Fruit fly (Drosophila melanogaster) whole organism, embryonic: ENCODE results near the gene Pif1B.

Experiments
- Ada2b ChIP-seq: fragments of 200-800 bp; sonication (Bioruptor generic); IDR thresholded peaks from 2 replicates; pipeline ENCODE4 v1.3.6; 2022; ENCODE audit warnings: missing biosample characterization, missing genetic modification characterization
- B-H1 ChIP-seq: fragments of 200-800 bp; sonication (Bioruptor generic); IDR thresholded peaks from 3 replicates; pipeline ENCODE4 v1.3.6; 2022; ENCODE audit warnings: missing biosample characterization, missing genetic modification characterization
- CG10543 ChIP-seq: fragments of 200-800 bp; sonication (Bioruptor generic); optimal IDR thresholded peaks from 3 replicates; lab custom pipeline; 2017; ENCODE audit warnings: missing biosample characterization, mild to moderate bottlenecking, missing genetic modification characterization, moderate library complexity
- CG10959 ChIP-seq: fragments of 200-800 bp; sonication (Bioruptor generic); IDR thresholded peaks from 2 replicates; pipeline ENCODE4 v1.3.6; 2022; ENCODE audit warnings: missing biosample characterization, missing genetic modification characterization
- CG10979 ChIP-seq: fragments of 200-800 bp; sonication (Bioruptor generic); optimal IDR thresholded peaks from 2 replicates; lab custom pipeline; 2018; ENCODE audit warnings: missing biosample characterization, mild to moderate bottlenecking, missing genetic modification characterization, moderate library complexity
- CG11247 ChIP-seq: fragments of 200-800 bp; sonication (Bioruptor generic); IDR thresholded peaks from 2 replicates; pipeline ENCODE4 v1.3.6; 2022; ENCODE audit warnings: missing biosample characterization, missing genetic modification characterization
- CG11695 ChIP-seq: fragments of 200-800 bp; sonication (Bioruptor generic); IDR thresholded peaks from 3 replicates; pipeline ENCODE4 v1.3.6; 2022; ENCODE audit warnings: missing biosample characterization, missing genetic modification characterization
- CG1603 ChIP-seq: fragments of 200-800 bp; sonication (Bioruptor generic); optimal IDR thresholded peaks from 2 replicates; lab custom pipeline; 2019; ENCODE audit warnings: missing biosample characterization, mild to moderate bottlenecking, missing genetic modification characterization, moderate library complexity
- CG17359 ChIP-seq: fragments of 200-800 bp; sonication (Bioruptor generic); optimal IDR thresholded peaks from 3 replicates; lab custom pipeline; 2018; ENCODE audit warnings: missing biosample characterization, mild to moderate bottlenecking, missing genetic modification characterization, moderate library complexity
- CG18262 ChIP-seq: fragments of 200-800 bp; optimal IDR thresholded peaks from 3 replicates; lab custom pipeline; 2019; ENCODE audit warnings: missing biosample characterization, mild to moderate bottlenecking, missing genetic modification characterization, moderate library complexity
- CG18764 ChIP-seq: fragments of 200-800 bp; sonication (Bioruptor generic); optimal IDR thresholded peaks from 3 replicates; lab custom pipeline; 2016; ENCODE audit warnings: missing biosample characterization, missing genetic modification characterization
- CG2120 ChIP-seq: fragments of 200-800 bp; sonication (Bioruptor generic); optimal IDR thresholded peaks from 3 replicates; lab custom pipeline; 2016; ENCODE audit warnings: missing biosample characterization, missing genetic modification characterization
- CG2199 ChIP-seq: fragments of 200-800 bp; sonication (Bioruptor generic); IDR thresholded peaks from 3 replicates; pipeline ENCODE4 v1.3.6; 2022; ENCODE audit warnings: missing biosample characterization, missing genetic modification characterization
- CG2678 ChIP-seq: fragments of 200-800 bp; sonication (Bioruptor generic); optimal IDR thresholded peaks from 3 replicates; lab custom pipeline; 2019; ENCODE audit warnings: missing biosample characterization, mild to moderate bottlenecking, missing genetic modification characterization, moderate library complexity
- CG2712 ChIP-seq: fragments of 200-800 bp; optimal IDR thresholded peaks from 3 replicates; lab custom pipeline; 2019; ENCODE audit warnings: missing biosample characterization, mild to moderate bottlenecking, missing genetic modification characterization, moderate library complexity
- CG3281 ChIP-seq: fragments of 200-800 bp; sonication (Bioruptor generic); optimal IDR thresholded peaks from 3 replicates; lab custom pipeline; 2017; ENCODE audit warnings: missing biosample characterization, mild to moderate bottlenecking, missing genetic modification characterization
- CG4424 ChIP-seq: fragments of 200-800 bp; sonication (Bioruptor generic); optimal IDR thresholded peaks from 3 replicates; lab custom pipeline; 2016; ENCODE audit warnings: missing biosample characterization, missing genetic modification characterization
- CG6765 ChIP-seq: fragments of 200-800 bp; sonication (Bioruptor generic); optimal IDR thresholded peaks from 3 replicates; lab custom pipeline; 2017; ENCODE audit warnings: missing biosample characterization, mild to moderate bottlenecking, missing genetic modification characterization
- CG7372 ChIP-seq: fragments of 200-800 bp; sonication (Bioruptor generic); IDR thresholded peaks from 2 replicates; pipeline ENCODE4 v1.3.6; 2022; ENCODE audit warnings: missing biosample characterization, missing genetic modification characterization
- CG7928 ChIP-seq: fragments of 200-800 bp; sonication (Bioruptor generic); optimal IDR thresholded peaks from 2 replicates; lab custom pipeline; 2017; ENCODE audit warnings: missing biosample characterization, mild to moderate bottlenecking, missing genetic modification characterization
- CG8388 ChIP-seq: fragments of 200-800 bp; sonication (Bioruptor generic); optimal IDR thresholded peaks from 2 replicates; lab custom pipeline; 2019; ENCODE audit warnings: missing biosample characterization, mild to moderate bottlenecking, missing genetic modification characterization, moderate library complexity
- D ChIP-seq, 2 experiments: fragments of 200-800 bp in 1 of 2; fragments of >200 bp in 1 of 2; sonication (Bioruptor generic) in 1 of 2; optimal IDR thresholded peaks; 2 replicates in 1 of 2; 3 replicates in 1 of 2; lab custom pipeline; 2017; ENCODE audit warnings: mild to moderate bottlenecking in 1 of 2, missing biosample characterization in 1 of 2, missing genetic modification characterization in 1 of 2, missing genetic modification reagents in 1 of 2
- Dfd ChIP-seq, 2 experiments: fragments of >200 bp; optimal IDR thresholded peaks; 2 replicates each; lab custom pipeline; 2017; ENCODE audit warnings: missing biosample characterization in 2 of 2, missing genetic modification characterization in 2 of 2
- Hr39 ChIP-seq: fragments of >200 bp; optimal IDR thresholded peaks from 2 replicates; lab custom pipeline; 2017
- Jarid2 ChIP-seq: fragments of 200-800 bp; sonication (Bioruptor generic); optimal IDR thresholded peaks from 3 replicates; lab custom pipeline; 2017; ENCODE audit warnings: mild to moderate bottlenecking, missing biosample characterization, missing genetic modification reagents, missing genetic modification characterization
- Med ChIP-seq: fragments of 200-800 bp; sonication (Bioruptor generic); peaks from one replicate; lab custom pipeline; 2016; ENCODE audit warnings: missing biosample characterization, missing genetic modification characterization, mild to moderate bottlenecking, inconsistent platforms, moderate library complexity
- NfI ChIP-seq: fragments of 200-800 bp; sonication (Bioruptor generic); optimal IDR thresholded peaks from 3 replicates; lab custom pipeline; 2018; ENCODE audit warnings: missing biosample characterization, mild to moderate bottlenecking, missing genetic modification characterization, moderate library complexity
- Oli ChIP-seq: fragments of 200-800 bp; sonication (Bioruptor generic); optimal IDR thresholded peaks from 2 replicates; lab custom pipeline; 2018; ENCODE audit warnings: missing biosample characterization, mild to moderate bottlenecking, missing genetic modification characterization, moderate library complexity
- Side ChIP-seq: fragments of 200-800 bp; sonication (Bioruptor generic); optimal IDR thresholded peaks from 2 replicates; lab custom pipeline; 2016; ENCODE audit warnings: missing biosample characterization, missing genetic modification characterization
- Sox102F ChIP-seq: fragments of 200-800 bp; sonication (Bioruptor generic); optimal IDR thresholded peaks from 2 replicates; lab custom pipeline; 2018; ENCODE audit warnings: missing biosample characterization, mild to moderate bottlenecking, missing genetic modification characterization, moderate library complexity
- bcd ChIP-seq: fragments of 200-800 bp; sonication (Bioruptor generic); optimal IDR thresholded peaks from 2 replicates; lab custom pipeline; 2017; ENCODE audit warnings: missing biosample characterization, mild to moderate bottlenecking, missing genetic modification characterization
- chinmo ChIP-seq: fragments of 200-800 bp; sonication (Bioruptor generic); IDR thresholded peaks from 4 replicates; pipeline ENCODE4 v1.3.6; 2022; ENCODE audit warnings: missing biosample characterization, missing genetic modification characterization; ENCODE audit not compliant: partially characterized antibody
- chm ChIP-seq: fragments of 200-800 bp; sonication (Bioruptor generic); IDR thresholded peaks from 2 replicates; pipeline ENCODE4 v1.3.6; 2022; ENCODE audit warnings: missing biosample characterization, missing genetic modification characterization
- dysf ChIP-seq: fragments of 200-800 bp; sonication (Bioruptor generic); IDR thresholded peaks from 3 replicates; pipeline ENCODE4 v1.3.6; 2022; ENCODE audit warnings: missing biosample characterization, missing genetic modification characterization
- ems ChIP-seq: fragments of 200-800 bp; sonication (Bioruptor generic); optimal IDR thresholded peaks from 3 replicates; lab custom pipeline; 2016; ENCODE audit warnings: missing biosample characterization, missing genetic modification characterization
- eve ChIP-seq, 2 experiments: fragments of >200 bp; optimal IDR thresholded peaks; 2 replicates each; lab custom pipeline; 2017; ENCODE audit warnings: missing biosample characterization in 2 of 2, missing genetic modification characterization in 2 of 2
- ftz-f1 ChIP-seq: fragments of 200-800 bp; sonication (Bioruptor generic); optimal IDR thresholded peaks from 2 replicates; lab custom pipeline; 2016; ENCODE audit warnings: missing biosample characterization, missing genetic modification characterization
- hb ChIP-seq: fragments of 200-800 bp; sonication (Bioruptor generic); IDR thresholded peaks from 3 replicates; pipeline ENCODE4 v1.3.6; 2022; ENCODE audit warnings: missing biosample characterization, missing genetic modification characterization; ENCODE audit not compliant: partially characterized antibody
- jumu ChIP-seq: fragments of 200-800 bp; sonication (Bioruptor generic); optimal IDR thresholded peaks from 3 replicates; lab custom pipeline; 2016; ENCODE audit warnings: missing biosample characterization, missing genetic modification characterization
- nmo ChIP-seq: fragments of 200-800 bp; sonication (Bioruptor generic); optimal IDR thresholded peaks from 2 replicates; lab custom pipeline; 2018; ENCODE audit warnings: missing biosample characterization, mild to moderate bottlenecking, missing genetic modification characterization, moderate library complexity
- org-1 ChIP-seq: fragments of 200-800 bp; sonication (Bioruptor generic); optimal IDR thresholded peaks from 2 replicates; lab custom pipeline; 2017; ENCODE audit warnings: missing biosample characterization, missing genetic modification characterization
- otp ChIP-seq: fragments of 200-800 bp; sonication (Bioruptor generic); IDR thresholded peaks from 3 replicates; pipeline ENCODE4, ENCODE4 v1.3.6; 2022; ENCODE audit warnings: missing biosample characterization, missing genetic modification characterization
- phol ChIP-seq: fragments of 200-800 bp; sonication (Bioruptor generic); optimal IDR thresholded peaks from 3 replicates; lab custom pipeline; 2018; ENCODE audit warnings: missing biosample characterization, mild to moderate bottlenecking, missing genetic modification characterization, moderate library complexity
- pum ChIP-seq: fragments of 200-800 bp; sonication (Bioruptor generic); optimal IDR thresholded peaks from 2 replicates; lab custom pipeline; 2016; ENCODE audit warnings: missing biosample characterization, missing genetic modification characterization
- ranshi ChIP-seq: fragments of 200-800 bp; sonication (Bioruptor generic); IDR thresholded peaks from 2 replicates; pipeline ENCODE4 v1.3.6; 2022; ENCODE audit warnings: missing biosample characterization, missing genetic modification characterization
- repo ChIP-seq: fragments of 200-800 bp; sonication (Bioruptor generic); optimal IDR thresholded peaks from 2 replicates; lab custom pipeline; 2016; ENCODE audit warnings: missing biosample characterization, missing genetic modification characterization
- sd ChIP-seq: fragments of 200-800 bp; sonication (Bioruptor generic); optimal IDR thresholded peaks from 3 replicates; lab custom pipeline; 2018; ENCODE audit warnings: missing biosample characterization, mild to moderate bottlenecking, missing genetic modification characterization, moderate library complexity
- slbo ChIP-seq: fragments of 200-800 bp; sonication (Bioruptor generic); IDR thresholded peaks from 2 replicates; pipeline ENCODE4 v1.3.6; 2022; ENCODE audit warnings: missing biosample characterization, missing genetic modification characterization
- sug ChIP-seq: fragments of 200-800 bp; optimal IDR thresholded peaks from 2 replicates; lab custom pipeline; 2019; ENCODE audit warnings: missing biosample characterization, mild to moderate bottlenecking, missing genetic modification characterization, moderate library complexity
- tup ChIP-seq: fragments of 200-800 bp; sonication (Bioruptor generic); optimal IDR thresholded peaks from 2 replicates; lab custom pipeline; 2016; ENCODE audit warnings: missing biosample characterization, mild to moderate bottlenecking, missing genetic modification characterization, moderate library complexity
- usp ChIP-seq: fragments of >200 bp; optimal IDR thresholded peaks from 2 replicates; lab custom pipeline; 2017; ENCODE audit warnings: missing biosample characterization, missing genetic modification characterization

Gene Pif1B

dm6 chr3R:8744198-8744597, 56.8 kb downstream of the Pif1B start (continued):
- TF ChIP-seq tup (peak; percentile 16), CG11695 (GFP tag; lab: Robert Waterston, UW) (peak; percentile 42; the same call in 2 of the 3 replicates), Sox102F (GFP tag; lab: Kevin White, UChicago) (peak; percentile 58), D (optimal IDR thresholded peaks at IDR 0.05; lab: Kevin White, UChicago) (no peak), D (GFP tag; optimal IDR thresholded peaks at IDR 0.05; lab: Kevin White, UChicago) (no peak), CG4424 (GFP tag; lab: Kevin White, UChicago) (peak; percentile 39), CG10959 (no peak), chm (GFP tag; lab: Robert Waterston, UW) (peak; percentile 54; the same call in 1 of the 2 replicates), CG10543 (peak; percentile 9), CG10979 (tag; lab: Kevin White, UChicago) (no peak), CG17359 (tag; lab: Kevin White, UChicago) (peak; percentile 48), CG11247 (GFP tag; lab: Robert Waterston, UW) (peak; percentile 41; the same call in 1 of the 2 replicates), Oli (tag; lab: Kevin White, UChicago) (peak; percentile 62), Dfd (GFP tag; optimal IDR thresholded peaks at IDR 0.05; lab: Kevin White, UChicago) (no peak), sug (peak; percentile 50), CG7928 (GFP tag; lab: Kevin White, UChicago) (no peak), CG8388 (GFP tag; lab: Kevin White, UChicago) (peak; percentile 20), CG18764 (GFP tag; lab: Kevin White, UChicago) (peak; percentile 7), CG6765 (GFP tag; lab: Kevin White, UChicago) (no peak), CG2120 (peak; percentile 63), CG3281 (GFP tag; lab: Kevin White, UChicago) (peak; percentile 11), pum (GFP tag; lab: Kevin White, UChicago) (peak; percentile 31), dysf (peak; percentile 74), eve (GFP tag; optimal IDR thresholded peaks at IDR 0.05; lab: Kevin White, UChicago) (peak in 1 of 2 experiments; percentile 13), CG18262 (peak; percentile 34), phol (tag; lab: Kevin White, UChicago) (peak; percentile 37), org-1 (GFP tag; lab: Kevin White, UChicago) (peak; percentile 36), Side (GFP tag; lab: Kevin White, UChicago) (no peak), CG2199 (no peak), chinmo (GFP tag; lab: Robert Waterston, UW) (0 out of 4 replicates have a peak, but pooled peaks have one; percentile 17), CG2712 (tag; lab: Kevin White, UChicago) (peak; percentile 59), Hr39 (lab: Kevin White, UChicago) (no peak), Jarid2 (GFP tag; lab: Kevin White, UChicago) (no peak), Ada2b (GFP tag; lab: Robert Waterston, UW) (peak; percentile 65), ems (peak; percentile 20), slbo (GFP tag; lab: Robert Waterston, UW) (peak; percentile 35; the same call in 1 of the 2 replicates), usp (no peak), NfI (GFP tag; lab: Kevin White, UChicago) (peak; percentile 46), B-H1 (peak; percentile 11; the same call in 1 of the 3 replicates), Med (GFP tag; lab: Kevin White, UChicago) (peak; percentile 52), hb (no peak), repo (GFP tag; lab: Kevin White, UChicago) (no peak), ftz-f1 (GFP tag; lab: Kevin White, UChicago) (no peak), nmo (GFP tag; lab: Kevin White, UChicago) (no peak), CG2678 (tag; lab: Kevin White, UChicago) (peak; percentile 57), otp (GFP tag; lab: Robert Waterston, UW) (no peak), CG7372 (GFP tag; lab: Robert Waterston, UW) (0 out of 2 replicates have a peak, but pooled peaks have one; percentile 33), sd (tag; lab: Kevin White, UChicago) (peak; percentile 8), ranshi (peak; percentile 61), jumu (GFP tag; lab: Kevin White, UChicago) (peak; percentile 53), bcd (GFP tag; lab: Kevin White, UChicago) (peak; percentile 10), CG1603 (tag; lab: Kevin White, UChicago) (peak; percentile 44)
